Fruit fly (Drosophila melanogaster): ENCODE data around the gene CG11619.
A peak's percentile ranks its signal among the peaks of the same experiment; 100 is the strongest.

The CG11619 gene

DNA sequence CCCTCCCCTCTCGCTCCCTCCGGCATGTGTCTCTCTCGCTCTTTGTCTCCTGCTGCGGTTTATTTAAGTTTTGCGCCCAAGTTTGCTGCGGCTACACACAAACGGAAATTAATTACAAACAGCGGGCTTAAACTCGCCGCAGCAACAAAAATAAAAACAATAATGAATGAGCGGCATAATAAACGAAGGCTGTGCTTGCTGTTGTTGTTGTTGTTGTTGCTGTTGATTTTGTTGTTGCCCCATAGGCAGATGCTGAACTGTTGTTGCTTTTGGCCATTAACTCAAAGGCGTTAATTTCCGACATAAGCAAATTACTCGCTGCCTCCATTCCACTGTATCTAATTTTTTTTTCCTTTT, 28.7 kb upstream of the CG11619 start (continued):
- TF ChIP-seq sc (optimal IDR thresholded peaks at IDR 0.05) (no peak), sc (GFP tag; optimal IDR thresholded peaks at IDR 0.05) (no peak), Doc2 (GFP tag; IDR thresholded peaks at IDR 0.05) (no peak), CTCF (GFP tag; optimal IDR thresholded peaks at IDR 0.05) (no peak), CG6175 (GFP tag; IDR thresholded peaks at IDR 0.05) (peak; percentile 61; the same call in 2 of the 3 replicates)

DNA sequence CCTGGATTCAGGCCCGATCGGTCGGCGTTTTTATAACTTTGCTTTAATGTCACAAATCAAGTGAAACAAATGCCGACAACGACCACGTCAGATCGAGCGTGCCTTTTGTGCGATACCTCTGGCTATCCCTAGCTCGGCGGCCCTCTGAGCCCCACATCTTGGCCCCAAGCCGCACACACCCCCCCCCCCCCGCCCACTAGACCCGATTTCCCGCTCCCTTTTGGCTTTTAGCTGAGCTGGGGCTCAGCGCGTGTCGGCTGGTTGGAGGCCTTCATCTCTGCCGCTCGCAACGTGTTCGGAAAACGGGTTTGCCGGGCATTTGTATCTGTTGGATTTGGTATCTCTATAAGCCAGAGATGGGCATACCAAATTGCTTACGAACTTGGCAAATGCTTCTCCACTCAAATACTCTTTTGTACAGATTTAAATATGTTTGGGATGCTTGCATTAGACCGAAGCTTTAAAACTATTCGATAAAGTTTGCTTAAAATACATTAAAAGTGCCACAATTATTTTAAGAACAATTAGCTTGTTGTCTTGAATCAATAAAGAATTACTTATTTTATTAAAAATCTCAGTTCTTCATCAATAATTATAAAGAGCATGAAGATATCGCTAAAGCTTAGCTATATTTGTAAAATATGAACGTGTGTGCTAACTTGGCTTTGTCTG, 28.1 kb upstream of the CG11619 start:
- TF ChIP-seq ato (GFP tag; IDR thresholded peaks at IDR 0.05; ENCODE audit: partially characterized antibody) = no peak
- no peak for TF ChIP-seq CG5953 (GFP tag; IDR thresholded peaks at IDR 0.05)
- TF ChIP-seq chif (GFP tag; optimal IDR thresholded peaks at IDR 0.05) = no peak
- peak; percentile 28 for TF ChIP-seq D19B (GFP tag; optimal IDR thresholded peaks at IDR 0.05)
- TF ChIP-seq CG9932 (GFP tag; IDR thresholded peaks at IDR 0.05) = peak; percentile 58
- peak; percentile 47; the same call in 2 of the 3 replicates for TF ChIP-seq CG17361 (GFP tag; IDR thresholded peaks at IDR 0.05)
- 0 out of 3 replicates have a peak, but pooled peaks have one; percentile 16 for TF ChIP-seq CG7963 (GFP tag; IDR thresholded peaks at IDR 0.05; ENCODE audit: partially characterized antibody)
- no peak for TF ChIP-seq CG12236 (GFP tag; optimal IDR thresholded peaks at IDR 0.05)
- TF ChIP-seq CG12391 (tag; optimal IDR thresholded peaks at IDR 0.05) = peak; percentile 33
- TF ChIP-seq CG31441 (GFP tag; IDR thresholded peaks at IDR 0.05) = peak; percentile 27; the same call in 1 of the 2 replicates
- peak; percentile 54 for TF ChIP-seq chm (GFP tag; IDR thresholded peaks at IDR 0.05)
- peak; percentile 82 for TF ChIP-seq CG13894 (tag; optimal IDR thresholded peaks at IDR 0.05)
- TF ChIP-seq CG3281 (GFP tag; optimal IDR thresholded peaks at IDR 0.05) = peak; percentile 50
- no peak; the same call in 3 of the 4 replicates for TF ChIP-seq Gug (GFP tag; IDR thresholded peaks at IDR 0.05)
- TF ChIP-seq Stat92E (GFP tag; optimal IDR thresholded peaks at IDR 0.05) = no peak
- TF ChIP-seq sens (GFP tag) = peak; percentile 81
- TF ChIP-seq CG32532 (GFP tag; IDR thresholded peaks at IDR 0.05) = 0 out of 2 replicates have a peak, but pooled peaks have one; percentile 39
- peak; percentile 73 for TF ChIP-seq row (GFP tag; IDR thresholded peaks at IDR 0.05)
- no peak for TF ChIP-seq prd (optimal IDR thresholded peaks at IDR 0.05)
- TF ChIP-seq prd (GFP tag; IDR thresholded peaks at IDR 0.05) = peak; percentile 36; the same call in 1 of the 3 replicates
- TF ChIP-seq sr (GFP tag; IDR thresholded peaks at IDR 0.05) = peak; percentile 49; the same call in 1 of the 3 replicates
- 0 out of 2 replicates have a peak, but pooled peaks have one; percentile 11 for TF ChIP-seq ranshi (GFP tag; IDR thresholded peaks at IDR 0.05)
- TF ChIP-seq CG10267 (tag; optimal IDR thresholded peaks at IDR 0.05) = peak; percentile 22
- peak; percentile 45; the same call in 1 of the 2 replicates for TF ChIP-seq Ptx1 (GFP tag; IDR thresholded peaks at IDR 0.05)
- TF ChIP-seq Bteb2 (GFP tag; optimal IDR thresholded peaks at IDR 0.05) = peak; percentile 35
- peak; percentile 41 for TF ChIP-seq CG12104 (GFP tag; optimal IDR thresholded peaks at IDR 0.05)
- TF ChIP-seq tap (tag; optimal IDR thresholded peaks at IDR 0.05) = peak; percentile 1
- TF ChIP-seq stc (GFP tag; IDR thresholded peaks at IDR 0.05) = peak; percentile 20; the same call in 1 of the 2 replicates
- no peak for TF ChIP-seq klu (GFP tag; IDR thresholded peaks at IDR 0.05)
- TF ChIP-seq CoRest (tag; optimal IDR thresholded peaks at IDR 0.05) = peak; percentile 47
- TF ChIP-seq abd-A (tag; optimal IDR thresholded peaks at IDR 0.05) = peak; percentile 11
- no peak for TF ChIP-seq schlank (tag; optimal IDR thresholded peaks at IDR 0.05)
- TF ChIP-seq CG10147 (GFP tag; optimal IDR thresholded peaks at IDR 0.05) = peak; percentile 42
- TF ChIP-seq mam (GFP tag; optimal IDR thresholded peaks at IDR 0.05) = peak; percentile 1
- no peak for TF ChIP-seq CG34422 (GFP tag; IDR thresholded peaks at IDR 0.05)
- 0 out of 2 replicates have a peak, but pooled peaks have one; percentile 33 for TF ChIP-seq bbx (GFP tag; IDR thresholded peaks at IDR 0.05; ENCODE audit: partially characterized antibody)
- TF ChIP-seq salm (tag; optimal IDR thresholded peaks at IDR 0.05) = peak; percentile 5
- TF ChIP-seq HmgZ (tag; optimal IDR thresholded peaks at IDR 0.05) = no peak
- peak; percentile 26 for TF ChIP-seq gsb-n (tag; optimal IDR thresholded peaks at IDR 0.05)
- peak; percentile 59 for TF ChIP-seq CG11504 (tag; optimal IDR thresholded peaks at IDR 0.05)
- peak; percentile 85 for TF ChIP-seq Med (GFP tag)
- peak; percentile 18 for TF ChIP-seq CG15269 (tag; optimal IDR thresholded peaks at IDR 0.05)
- peak; percentile 39; the same call in 2 of the 3 replicates for TF ChIP-seq tgo (GFP tag; IDR thresholded peaks at IDR 0.05)
- TF ChIP-seq Ssrp (tag; optimal IDR thresholded peaks at IDR 0.05) = peak; percentile 11
